Fruit fly (Drosophila melanogaster): ENCODE measurements around the gene CG45491.

DNA sequence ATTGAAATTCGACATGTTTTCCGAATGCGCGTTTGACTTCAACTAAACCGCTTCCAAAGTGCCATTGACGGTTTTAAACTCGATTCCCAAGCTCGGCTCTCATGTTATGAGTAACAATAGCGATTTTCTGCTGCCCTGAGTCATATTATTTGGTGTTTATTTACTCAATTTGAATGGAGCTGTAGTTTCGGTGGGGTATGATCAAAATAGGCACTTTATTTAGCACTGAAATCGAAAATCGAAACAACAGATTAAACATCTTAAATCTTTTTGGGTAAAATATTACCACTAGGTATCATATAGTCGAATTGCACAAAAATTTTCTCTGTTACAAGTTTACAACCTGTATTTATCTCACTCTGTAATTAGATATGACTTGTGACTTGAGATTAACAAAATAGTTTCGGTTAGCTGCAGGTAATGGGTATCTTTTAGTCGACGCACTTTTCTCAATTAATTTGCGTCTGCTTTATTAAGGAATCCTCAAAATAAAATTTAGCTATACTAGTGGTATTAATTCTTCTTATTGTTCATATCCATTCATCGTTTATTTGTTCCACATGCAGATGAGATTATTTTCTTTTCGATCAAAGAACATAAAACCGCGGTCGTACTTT, 20.7 kb upstream of the CG45491 start, which contains the start of gene CG12655:
- no peak for TF ChIP-seq Sin3A (optimal IDR thresholded peaks at IDR 0.05)
- no peak for TF ChIP-seq h (optimal IDR thresholded peaks at IDR 0.05)
